Worm (Caenorhabditis elegans) whole organism, L3 larva: ENCODE measurements around the gene T04B2.7.

ENCODE experiments used
- ama-1 ChIP-seq: fragments of 150-350 bp; optimal IDR thresholded peaks from 2 replicates; lab custom pipeline; 2018
- ceh-16 ChIP-seq: sonication (generic microtip); optimal IDR thresholded peaks from 2 replicates; lab custom pipeline; 2017; ENCODE audit warnings: missing biosample characterization, missing genetic modification characterization
- ceh-28 ChIP-seq: fragments of 150-350 bp; optimal IDR thresholded peaks from 2 replicates; lab custom pipeline; 2014; ENCODE audit warnings: missing biosample characterization, missing genetic modification reagents, missing genetic modification characterization
- elt-1 ChIP-seq: fragments of 150-350 bp; optimal IDR thresholded peaks from 2 replicates; lab custom pipeline; 2014; ENCODE audit warnings: missing biosample characterization, missing genetic modification characterization
- fos-1 ChIP-seq: fragments of 150-350 bp; optimal IDR thresholded peaks from 2 replicates; lab custom pipeline; 2014; ENCODE audit warnings: missing biosample characterization, missing genetic modification characterization
- hmg-11 ChIP-seq: sonication (generic microtip); optimal IDR thresholded peaks from 2 replicates; lab custom pipeline; 2016; ENCODE audit warnings: missing genetic modification characterization, missing compliant biosample characterization
- lin-15B ChIP-seq: fragments of 150-350 bp; optimal IDR thresholded peaks from 2 replicates; lab custom pipeline; 2014; ENCODE audit warnings: missing biosample characterization, missing genetic modification characterization
- lin-39 ChIP-seq: fragments of 150-350 bp; optimal IDR thresholded peaks from 2 replicates; lab custom pipeline; 2018; ENCODE audit warnings: missing biosample characterization, missing genetic modification reagents, missing genetic modification characterization
- nhr-237 ChIP-seq: fragments of 150-350 bp; optimal IDR thresholded peaks from 2 replicates; lab custom pipeline; 2014; ENCODE audit warnings: missing biosample characterization, missing genetic modification characterization
- nhr-25 ChIP-seq: sonication (generic microtip); optimal IDR thresholded peaks from 2 replicates; lab custom pipeline; 2017; ENCODE audit warnings: missing biosample characterization, missing genetic modification characterization
- nhr-28 ChIP-seq: fragments of 150-350 bp; optimal IDR thresholded peaks from 2 replicates; lab custom pipeline; 2014; ENCODE audit warnings: missing biosample characterization, missing genetic modification characterization
- pha-4 ChIP-seq: fragments of 150-350 bp; optimal IDR thresholded peaks from 2 replicates; lab custom pipeline; 2014; ENCODE audit warnings: missing biosample characterization, missing genetic modification reagents, missing genetic modification characterization
- pqm-1 ChIP-seq: fragments of 150-350 bp; optimal IDR thresholded peaks from 2 replicates; lab custom pipeline; 2017; ENCODE audit warnings: missing biosample characterization, missing genetic modification characterization, inconsistent platforms
- ztf-11 ChIP-seq: fragments of 150-350 bp; optimal IDR thresholded peaks from 2 replicates; lab custom pipeline; 2014; ENCODE audit warnings: missing biosample characterization, missing genetic modification characterization

ce11 chrIV:10040803-10041202 lies 15.2 kb downstream of the T04B2.7 start, which contains the start of gene dhs-31:
- TF ChIP-seq pqm-1 (no peak), fos-1 (no peak), ama-1 (no peak), nhr-28 (tag; lab: Kevin White, UChicago) (no peak), lin-39 (no peak), pha-4 (tag; lab: Kevin White, UChicago) (no peak), lin-15B (no peak), ztf-11 (no peak), nhr-25 (tag; lab: Kevin White, UChicago) (no peak), hmg-11 (tag; lab: Kevin White, UChicago) (no peak), ceh-16 (no peak), elt-1 (tag; lab: Kevin White, UChicago) (no peak), ceh-28 (tag; lab: Kevin White, UChicago) (no peak), nhr-237 (tag; lab: Kevin White, UChicago) (no peak)
